Worm (Caenorhabditis elegans) whole organism, early embryonic: ENCODE results near the gene hsd-3.

Experiments
- B0310.2 ChIP-seq: sonication (generic microtip); optimal IDR thresholded peaks from 2 replicates; lab custom pipeline; 2016; ENCODE audit warnings: mild to moderate bottlenecking, missing genetic modification characterization, missing compliant biosample characterization
- F13C5.2 ChIP-seq: sonication (generic microtip); optimal IDR thresholded peaks from 2 replicates; lab custom pipeline; 2017; ENCODE audit warnings: mild to moderate bottlenecking, missing genetic modification characterization, inconsistent platforms, missing compliant biosample characterization
- aly-1 ChIP-seq: sonication (generic microtip); optimal IDR thresholded peaks from 2 replicates; lab custom pipeline; 2016; ENCODE audit warnings: missing genetic modification characterization, missing compliant biosample characterization
- ama-1 ChIP-seq: fragments of 150-350 bp; optimal IDR thresholded peaks from 2 replicates; lab custom pipeline; 2014
- ceh-13 ChIP-seq: fragments of 200-800 bp; sonication (Bioruptor generic); optimal IDR thresholded peaks from 2 replicates; lab custom pipeline; 2018; ENCODE audit warnings: mild to moderate bottlenecking, missing genetic modification characterization, missing compliant biosample characterization
- ceh-36 ChIP-seq: sonication (generic microtip); optimal IDR thresholded peaks from 2 replicates; lab custom pipeline; 2016; ENCODE audit warnings: missing genetic modification characterization, inconsistent platforms, missing compliant biosample characterization
- ets-7 ChIP-seq: sonication (generic microtip); optimal IDR thresholded peaks from 2 replicates; lab custom pipeline; 2016; ENCODE audit warnings: missing genotype, missing genetic modification characterization, missing compliant biosample characterization
- flt-1 ChIP-seq: fragments of 200-800 bp; sonication (Bioruptor generic); IDR thresholded peaks from 2 replicates; pipeline ENCODE4 v1.3.6; 2022; ENCODE audit warnings: missing genetic modification characterization, missing compliant biosample characterization
- scrt-1 ChIP-seq: fragments of 200-800 bp; sonication (Bioruptor generic); IDR thresholded peaks from 2 replicates; pipeline ENCODE4 v1.3.6; 2022; ENCODE audit warnings: missing genetic modification characterization, missing compliant biosample characterization
- sea-1 ChIP-seq: fragments of 200-800 bp; sonication (Bioruptor generic); conservative IDR thresholded peaks from 2 replicates; pipeline ENCODE4 v1.3.6; 2022; ENCODE audit warnings: missing genetic modification characterization, missing compliant biosample characterization
- tbx-11 ChIP-seq: fragments of 200-800 bp; sonication (Bioruptor generic); IDR thresholded peaks from 2 replicates; pipeline ENCODE4 v1.3.6; 2022; ENCODE audit warnings: missing genetic modification characterization, missing compliant biosample characterization
- tbx-37 ChIP-seq: fragments of 200-800 bp; sonication (Bioruptor generic); conservative IDR thresholded peaks from 2 replicates; pipeline ENCODE4 v1.3.6; 2022; ENCODE audit warnings: missing genetic modification reagents, missing genetic modification characterization, missing compliant biosample characterization

DNA sequence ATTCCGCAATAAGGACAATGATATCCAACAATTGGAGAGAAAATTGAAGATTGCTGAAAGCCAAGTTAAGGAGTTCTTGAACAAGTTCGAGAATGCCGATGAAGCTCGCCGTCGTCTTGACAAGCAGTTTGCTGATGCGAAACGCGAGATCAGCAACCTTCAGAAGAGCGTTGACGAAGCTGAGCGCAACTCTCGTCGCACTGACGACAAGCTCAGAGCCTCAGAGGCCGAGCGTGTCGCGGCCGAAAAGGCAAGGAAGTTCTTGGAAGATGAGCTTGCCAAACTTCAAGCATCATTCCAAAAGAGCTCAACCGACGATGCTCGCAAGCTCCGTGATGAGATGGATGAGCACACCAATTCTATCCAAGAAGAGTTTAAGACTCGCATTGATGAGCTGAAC lies 22.7 kb upstream of the hsd-3 start:
- TF ChIP-seq ama-1 (lab: Kevin White, UChicago) (no peak), ets-7 (tag; lab: Kevin White, UChicago) (no peak), sea-1 (GFP tag; lab: Robert Waterston, UW) (no peak), F13C5.2 (tag; lab: Kevin White, UChicago) (no peak), B0310.2 (tag; lab: Kevin White, UChicago) (no peak), aly-1 (tag; lab: Kevin White, UChicago) (no peak), ceh-36 (tag; lab: Kevin White, UChicago) (no peak), scrt-1 (no peak), tbx-37 (GFP tag; lab: Robert Waterston, UW) (no peak), flt-1 (GFP tag; lab: Robert Waterston, UW) (no peak), tbx-11 (GFP tag; lab: Robert Waterston, UW) (no peak), ceh-13 (no peak)
